Fruit fly (Drosophila melanogaster) whole organism, embryonic: ENCODE results near the gene nkt.

ENCODE experiments used
- CG2202 ChIP-seq: fragments of 200-800 bp; sonication (Bioruptor generic); optimal IDR thresholded peaks from 2 replicates; lab custom pipeline; 2018; ENCODE audit warnings: missing biosample characterization, mild to moderate bottlenecking, missing genetic modification characterization
- CG5245 ChIP-seq: fragments of 200-800 bp; sonication (Bioruptor generic); optimal IDR thresholded peaks from 3 replicates; lab custom pipeline; 2016; ENCODE audit warnings: missing biosample characterization, missing genetic modification characterization
- CoRest ChIP-seq: fragments of 200-800 bp; sonication (Bioruptor generic); optimal IDR thresholded peaks from 3 replicates; lab custom pipeline; 2018; ENCODE audit warnings: missing biosample characterization, mild to moderate bottlenecking, missing genetic modification characterization, moderate library complexity
- Dll ChIP-seq: fragments of 200-800 bp; sonication (Bioruptor generic); IDR thresholded peaks from 4 replicates; pipeline ENCODE4 v1.3.6; 2022; ENCODE audit warnings: missing biosample characterization, missing genetic modification characterization; ENCODE audit not compliant: partially characterized antibody
- Lpt ChIP-seq: fragments of >200 bp; optimal IDR thresholded peaks from 2 replicates; lab custom pipeline; 2018; ENCODE audit warnings: missing biosample characterization, missing genetic modification characterization
- aop ChIP-seq: fragments of 200-800 bp; sonication (Bioruptor generic); IDR thresholded peaks from 2 replicates; pipeline ENCODE4 v1.3.6; 2022; ENCODE audit warnings: missing biosample characterization, missing genetic modification characterization
- eve ChIP-seq, 2 experiments: fragments of >200 bp; optimal IDR thresholded peaks; 2 replicates each; lab custom pipeline; 2017; ENCODE audit warnings: missing biosample characterization in 2 of 2, missing genetic modification characterization in 2 of 2
- pzg ChIP-seq: fragments of 200-800 bp; sonication (Bioruptor generic); optimal IDR thresholded peaks from 3 replicates; lab custom pipeline; 2018; ENCODE audit warnings: missing biosample characterization, mild to moderate bottlenecking, missing genetic modification characterization, moderate library complexity
- ssp ChIP-seq: fragments of 200-800 bp; sonication (Bioruptor generic); IDR thresholded peaks from 2 replicates; pipeline ENCODE4 v1.3.6; 2022; ENCODE audit warnings: missing biosample characterization, missing genetic modification characterization
- usp ChIP-seq: fragments of >200 bp; optimal IDR thresholded peaks from 2 replicates; lab custom pipeline; 2017; ENCODE audit warnings: missing biosample characterization, missing genetic modification characterization

DNA sequence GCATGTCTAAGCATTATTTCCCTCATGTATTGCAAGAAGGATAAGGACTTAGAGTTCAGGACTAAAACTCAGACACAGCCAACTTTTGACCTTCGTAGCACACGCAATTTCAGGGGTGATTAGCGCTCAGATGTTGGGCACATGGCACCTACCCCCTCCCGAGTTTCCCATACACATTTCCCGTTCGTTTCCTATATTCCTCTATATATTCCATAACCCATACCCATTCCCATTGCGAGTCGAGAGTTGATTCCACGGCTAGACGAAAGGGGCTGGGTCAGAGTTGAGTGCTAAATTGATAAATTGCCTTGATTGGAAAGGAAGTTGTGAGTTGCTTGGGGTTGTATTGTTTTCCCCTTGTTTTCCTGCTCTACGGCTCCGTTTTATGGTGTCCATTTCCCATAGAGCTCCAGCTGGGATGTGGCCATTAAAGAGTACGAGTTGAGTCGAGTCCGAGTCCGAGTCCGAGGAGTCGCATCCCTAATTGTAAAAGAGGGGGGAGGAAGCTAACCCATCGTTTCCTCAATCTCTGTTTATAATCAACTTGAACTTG is 42.9 kb downstream of the nkt start:
- no peak for TF ChIP-seq CoRest
- no peak for TF ChIP-seq CG5245
- no peak for TF ChIP-seq pzg
- no peak for TF ChIP-seq aop (GFP tag; lab: Robert Waterston, UW)
- no peak for TF ChIP-seq Lpt (GFP tag; lab: Kevin White, UChicago)
- no peak for TF ChIP-seq usp (GFP tag; lab: Kevin White, UChicago)
- TF ChIP-seq Dll (GFP tag; lab: Robert Waterston, UW) = no peak
- TF ChIP-seq ssp (GFP tag; lab: Robert Waterston, UW) = no peak
- no peak for TF ChIP-seq CG2202 (tag; lab: Kevin White, UChicago)
- no peak for TF ChIP-seq eve (GFP tag; optimal IDR thresholded peaks at IDR 0.05; lab: Kevin White, UChicago)
